Fruit fly (Drosophila melanogaster) whole organism, wandering third instar larva: ENCODE measurements around the gene cup.

ENCODE experiments used
- Abd-B ChIP-seq: fragments of >200 bp; optimal IDR thresholded peaks from 2 replicates; lab custom pipeline; 2017; ENCODE audit warnings: missing biosample characterization, missing genetic modification characterization
- CG32264 ChIP-seq: fragments of 200-800 bp; sonication (Bioruptor generic); optimal IDR thresholded peaks from 2 replicates; lab custom pipeline; 2016; ENCODE audit warnings: missing biosample characterization, missing genetic modification characterization
- CG9705 ChIP-seq: fragments of 200-800 bp; sonication (Bioruptor generic); optimal IDR thresholded peaks from 2 replicates; lab custom pipeline; 2018; ENCODE audit warnings: missing biosample characterization, mild to moderate bottlenecking, missing genetic modification characterization
- CrebA ChIP-seq: fragments of 200-800 bp; sonication (Bioruptor generic); optimal IDR thresholded peaks from 2 replicates; lab custom pipeline; 2016; ENCODE audit warnings: missing biosample characterization, mild to moderate bottlenecking, missing genetic modification characterization, borderline replicate concordance
- Dfd ChIP-seq: fragments of >200 bp; optimal IDR thresholded peaks from 2 replicates; lab custom pipeline; 2017; ENCODE audit warnings: missing biosample characterization, missing genetic modification characterization
- Dif ChIP-seq: fragments of 200-275, 200-300 bp; sonication (Bioruptor generic); optimal IDR thresholded peaks from 2 replicates; lab custom pipeline; 2018; ENCODE audit warnings: missing biosample characterization, missing genetic modification characterization; ENCODE audit not compliant: partially characterized antibody
- GATAd ChIP-seq: sonication (Bioruptor generic); optimal IDR thresholded peaks from 2 replicates; lab custom pipeline; 2016; ENCODE audit warnings: missing biosample characterization, missing genetic modification characterization
- HLH106 ChIP-seq: fragments of 200-800 bp; optimal IDR thresholded peaks from 3 replicates; lab custom pipeline; 2019; ENCODE audit warnings: missing biosample characterization, mild to moderate bottlenecking, missing genetic modification characterization, moderate library complexity
- Hnf4 ChIP-seq: fragments of 200-800 bp; sonication (Bioruptor generic); optimal IDR thresholded peaks from 2 replicates; lab custom pipeline; 2016; ENCODE audit warnings: missing biosample characterization, mild to moderate bottlenecking, missing genetic modification characterization
- Hr78 ChIP-seq: fragments of >200 bp; optimal IDR thresholded peaks from 2 replicates; lab custom pipeline; 2017; ENCODE audit warnings: missing biosample characterization, missing genetic modification characterization
- Hr83 ChIP-seq: fragments of 200-300 bp; sonication (Bioruptor generic); optimal IDR thresholded peaks from 2 replicates; lab custom pipeline; 2016; ENCODE audit warnings: missing biosample characterization, mild to moderate bottlenecking, missing genetic modification characterization, moderate library complexity; ENCODE audit not compliant: poor library complexity, severe bottlenecking
- Jra ChIP-seq: sonication (Bioruptor generic); optimal IDR thresholded peaks from 2 replicates; lab custom pipeline; 2016; ENCODE audit warnings: missing biosample characterization, missing genetic modification characterization
- Mio ChIP-seq: sonication (Bioruptor generic); optimal IDR thresholded peaks from 2 replicates; lab custom pipeline; 2016; ENCODE audit warnings: missing biosample characterization, missing genetic modification characterization
- Myc ChIP-seq: fragments of >200 bp; optimal IDR thresholded peaks from 2 replicates; lab custom pipeline; 2017
- N ChIP-seq: fragments of >200 bp; optimal IDR thresholded peaks from 2 replicates; lab custom pipeline; 2018; ENCODE audit warnings: missing biosample characterization, missing external identifiers, missing genetic modification characterization
- OdsH ChIP-seq: fragments of 200-800 bp; sonication (Bioruptor generic); optimal IDR thresholded peaks from 2 replicates; lab custom pipeline; 2016; ENCODE audit warnings: missing biosample characterization, mild to moderate bottlenecking, missing genetic modification characterization
- Rel ChIP-seq, 2 experiments: fragments of 200-800 bp; sonication (Bioruptor generic) in 1 of 2; optimal IDR thresholded peaks; 2 replicates in 1 of 2; 3 replicates in 1 of 2; lab custom pipeline; 2016 to 2019; ENCODE audit warnings: mild to moderate bottlenecking in 2 of 2, missing biosample characterization in 2 of 2, missing genetic modification characterization in 2 of 2, moderate library complexity in 1 of 2
- Sp1 ChIP-seq: fragments of 200-800 bp; sonication (Bioruptor generic); optimal IDR thresholded peaks from 3 replicates; lab custom pipeline; 2019; ENCODE audit warnings: missing biosample characterization, mild to moderate bottlenecking, missing genetic modification characterization, moderate library complexity
- Vsx2 ChIP-seq: fragments of 200-300, 225-300 bp; sonication (Bioruptor generic); optimal IDR thresholded peaks from 2 replicates; lab custom pipeline; 2018; ENCODE audit warnings: missing biosample characterization, missing genetic modification characterization; ENCODE audit not compliant: partially characterized antibody
- br ChIP-seq: fragments of 200-800 bp; sonication (Bioruptor generic); optimal IDR thresholded peaks from 2 replicates; lab custom pipeline; 2016; ENCODE audit warnings: missing biosample characterization, missing genetic modification characterization
- brk ChIP-seq: fragments of 200-800 bp; sonication (Bioruptor generic); optimal IDR thresholded peaks from 2 replicates; lab custom pipeline; 2016; ENCODE audit warnings: missing biosample characterization, mild to moderate bottlenecking, missing genetic modification characterization
- dl ChIP-seq, 2 experiments: fragments of 175-275, 200-275 bp in 1 of 2; fragments of 200-275 bp in 1 of 2; sonication (Bioruptor generic); optimal IDR thresholded peaks; lab custom pipeline; 2018; ENCODE audit warnings: mild to moderate bottlenecking in 2 of 2, missing biosample characterization in 2 of 2, missing genetic modification characterization in 2 of 2, moderate library complexity in 2 of 2; ENCODE audit not compliant: partially characterized antibody in 2 of 2, insufficient read depth in 1 of 2
- dmrt93B ChIP-seq: fragments of 200-800 bp; sonication (Bioruptor generic); optimal IDR thresholded peaks from 2 replicates; lab custom pipeline; 2018; ENCODE audit warnings: missing biosample characterization, mild to moderate bottlenecking, missing genetic modification characterization
- dsf ChIP-seq: sonication (Bioruptor generic); optimal IDR thresholded peaks from 2 replicates; lab custom pipeline; 2016; ENCODE audit warnings: missing biosample characterization, missing genetic modification characterization, borderline replicate concordance
- ey ChIP-seq: fragments of 200-800 bp; sonication (Bioruptor generic); optimal IDR thresholded peaks from 2 replicates; lab custom pipeline; 2016; ENCODE audit warnings: missing biosample characterization, missing genetic modification characterization
- foxo ChIP-seq, 2 experiments: fragments of 200-800 bp; sonication (Bioruptor generic); optimal IDR thresholded peaks; 2 replicates in 1 of 2; 3 replicates in 1 of 2; lab custom pipeline; 2016 to 2017; ENCODE audit warnings: missing biosample characterization in 2 of 2, missing genetic modification characterization in 2 of 2
- fru ChIP-seq: fragments of 200-800 bp; sonication (Bioruptor generic); optimal IDR thresholded peaks from 3 replicates; lab custom pipeline; 2016; ENCODE audit warnings: missing biosample characterization, mild to moderate bottlenecking, missing genetic modification characterization
- h ChIP-seq: fragments of 200-800 bp; sonication (Bioruptor generic); optimal IDR thresholded peaks from 3 replicates; lab custom pipeline; 2016; ENCODE audit warnings: missing biosample characterization, mild to moderate bottlenecking, missing genetic modification characterization
- jim ChIP-seq: fragments of 175-275, 200-325 bp; sonication (Bioruptor generic); optimal IDR thresholded peaks from 2 replicates; lab custom pipeline; 2016; ENCODE audit warnings: missing biosample characterization, mild to moderate bottlenecking, missing genetic modification characterization
- lola ChIP-seq: fragments of >200 bp; optimal IDR thresholded peaks from 2 replicates; lab custom pipeline; 2017; ENCODE audit warnings: missing biosample characterization, missing genetic modification characterization
- pan ChIP-seq: fragments of >200 bp; optimal IDR thresholded peaks from 2 replicates; lab custom pipeline; 2017
- psq ChIP-seq: fragments of 200-800 bp; sonication (Bioruptor generic); optimal IDR thresholded peaks from 3 replicates; lab custom pipeline; 2017; ENCODE audit warnings: missing biosample characterization, mild to moderate bottlenecking, missing genetic modification characterization, moderate library complexity
- rgr ChIP-seq: fragments of 200-800 bp; sonication (Bioruptor generic); optimal IDR thresholded peaks from 3 replicates; lab custom pipeline; 2016; ENCODE audit warnings: missing biosample characterization, mild to moderate bottlenecking, missing genetic modification characterization
- sage ChIP-seq: fragments of 200-800 bp; sonication (Bioruptor generic); optimal IDR thresholded peaks from 2 replicates; lab custom pipeline; 2016; ENCODE audit warnings: missing biosample characterization, mild to moderate bottlenecking, missing genetic modification characterization
- sv ChIP-seq: fragments of 200-800 bp; sonication (Bioruptor generic); optimal IDR thresholded peaks from 3 replicates; lab custom pipeline; 2016; ENCODE audit warnings: missing biosample characterization, missing genetic modification characterization
- tai ChIP-seq: sonication (Bioruptor generic); optimal IDR thresholded peaks from 2 replicates; lab custom pipeline; 2016; ENCODE audit warnings: missing biosample characterization, missing genetic modification characterization
- usp ChIP-seq: fragments of >200 bp; optimal IDR thresholded peaks from 2 replicates; lab custom pipeline; 2017; ENCODE audit warnings: missing biosample characterization, missing genetic modification characterization
- woc ChIP-seq: sonication (Bioruptor generic); optimal IDR thresholded peaks from 2 replicates; lab custom pipeline; 2016; ENCODE audit warnings: missing biosample characterization, mild to moderate bottlenecking, missing genetic modification characterization

cup gene

DNA sequence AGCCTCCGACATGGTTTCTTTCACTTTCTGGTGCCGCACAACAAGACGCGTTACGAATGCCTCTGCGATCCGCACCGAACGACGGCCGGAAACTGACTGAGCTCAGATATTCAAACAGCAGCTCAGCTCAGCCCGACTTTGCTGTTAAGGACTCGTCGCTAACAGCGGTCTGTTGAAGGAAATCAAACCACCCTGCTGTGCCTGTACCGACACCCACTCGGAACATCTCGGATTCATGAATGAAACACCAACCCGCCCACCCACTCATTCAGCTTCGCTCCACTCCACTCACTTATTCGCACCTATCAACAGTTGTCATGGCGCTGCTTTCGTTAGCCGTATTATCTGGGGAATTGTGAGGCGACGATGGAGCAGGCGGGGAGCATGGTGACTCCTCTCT, 31.2 kb upstream of the cup start, which contains the start of gene Oatp26F:
TSS of gene Oatp26F (minus strand) at position 101 of the 400 bp plus-strand sequence.
- TF ChIP-seq sv (GFP tag; lab: Kevin White, UChicago) (no peak), OdsH (GFP tag; lab: Kevin White, UChicago) (no peak), br (GFP tag; lab: Kevin White, UChicago) (no peak), HLH106 (tag; lab: Kevin White, UChicago) (no peak), Myc (no peak), usp (GFP tag; lab: Kevin White, UChicago) (no peak), psq (no peak), rgr (GFP tag; lab: Kevin White, UChicago) (no peak), h (GFP tag; lab: Kevin White, UChicago) (no peak), dmrt93B (GFP tag; lab: Kevin White, UChicago) (no peak), dsf (GFP tag; lab: Kevin White, UChicago) (no peak), jim (GFP tag; lab: Kevin White, UChicago) (no peak)

DNA sequence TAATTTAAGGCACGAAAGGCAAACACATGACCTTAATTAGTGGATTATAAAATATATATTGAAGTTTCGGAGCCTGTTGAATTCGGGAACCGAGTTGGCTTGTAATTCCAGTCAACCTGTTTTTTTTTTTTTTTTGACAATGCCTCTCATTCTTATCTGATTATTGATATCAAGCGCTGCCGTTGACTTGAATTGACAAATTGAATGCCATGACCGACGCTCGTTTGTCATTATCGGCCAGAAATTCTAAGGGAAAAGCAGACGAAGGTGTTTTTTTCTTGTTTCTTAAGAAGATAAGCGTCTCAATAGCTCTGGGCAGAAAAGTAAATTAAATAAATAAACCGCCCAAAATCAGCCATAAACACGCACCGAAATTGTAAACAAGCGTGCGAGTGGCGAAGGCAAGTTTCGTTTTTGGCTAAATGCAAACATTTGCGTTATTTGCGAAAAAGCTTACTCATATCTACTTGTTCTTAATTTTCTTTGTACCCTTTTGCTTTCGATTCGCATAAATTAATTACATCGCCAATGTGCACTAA, 20.2 kb upstream of the cup start:
- no peak for TF ChIP-seq Hnf4 (GFP tag; lab: Kevin White, UChicago)
- TF ChIP-seq tai (GFP tag; lab: Kevin White, UChicago) = no peak
- peak; percentile 25 for TF ChIP-seq Jra (GFP tag; lab: Kevin White, UChicago)
- TF ChIP-seq Rel (GFP tag; optimal IDR thresholded peaks at IDR 0.05; lab: Kevin White, UChicago) = no peak
- TF ChIP-seq Rel (tag; optimal IDR thresholded peaks at IDR 0.05; lab: Kevin White, UChicago) = no peak
- no peak for TF ChIP-seq brk
- no peak for TF ChIP-seq Abd-B (GFP tag; lab: Kevin White, UChicago)
- TF ChIP-seq woc = no peak
- no peak for TF ChIP-seq Hr78 (GFP tag; lab: Kevin White, UChicago)
- peak; percentile 33 for TF ChIP-seq psq
- no peak for TF ChIP-seq Hr83 (GFP tag; lab: Kevin White, UChicago)
- no peak for TF ChIP-seq CG9705
- peak; percentile 19 for TF ChIP-seq h (GFP tag; lab: Kevin White, UChicago)
- TF ChIP-seq GATAd (GFP tag; lab: Kevin White, UChicago) = no peak
- no peak for TF ChIP-seq Myc
- TF ChIP-seq Dfd = no peak
- no peak for TF ChIP-seq usp (GFP tag; lab: Kevin White, UChicago)
- peak; percentile 25 for TF ChIP-seq sage (GFP tag; lab: Kevin White, UChicago)
- TF ChIP-seq fru (GFP tag; lab: Kevin White, UChicago) = no peak
- TF ChIP-seq pan (lab: Kevin White, UChicago) = no peak
- peak; percentile 19 for TF ChIP-seq OdsH (GFP tag; lab: Kevin White, UChicago)
- TF ChIP-seq lola (GFP tag; lab: Kevin White, UChicago) = no peak
- TF ChIP-seq Vsx2 (GFP tag; lab: Kevin White, UChicago) = no peak
- peak; percentile 32 for TF ChIP-seq CrebA (GFP tag; lab: Kevin White, UChicago)
- TF ChIP-seq foxo (GFP tag; optimal IDR thresholded peaks at IDR 0.05; lab: Kevin White, UChicago) = peak in 1 of 2 experiments; percentile 11
- TF ChIP-seq dl (GFP tag; optimal IDR thresholded peaks at IDR 0.05; lab: Kevin White, UChicago; ENCODE audit: insufficient read depth in 1 of 2, partially characterized antibody in 2 of 2) = no peak
- TF ChIP-seq ey (GFP tag; lab: Kevin White, UChicago) = no peak
- TF ChIP-seq Sp1 = no peak
- TF ChIP-seq Dif (GFP tag; lab: Kevin White, UChicago) = no peak
- TF ChIP-seq CG32264 (GFP tag; lab: Kevin White, UChicago) = no peak
- TF ChIP-seq HLH106 (tag; lab: Kevin White, UChicago) = no peak
- no peak for TF ChIP-seq N
- TF ChIP-seq dsf (GFP tag; lab: Kevin White, UChicago) = no peak
- no peak for TF ChIP-seq sv (GFP tag; lab: Kevin White, UChicago)
- TF ChIP-seq Mio (GFP tag; lab: Kevin White, UChicago) = no peak
- TF ChIP-seq br (GFP tag; lab: Kevin White, UChicago) = no peak
- TF ChIP-seq dmrt93B (GFP tag; lab: Kevin White, UChicago) = no peak
- no peak for TF ChIP-seq rgr (GFP tag; lab: Kevin White, UChicago)
- TF ChIP-seq jim (GFP tag; lab: Kevin White, UChicago) = no peak
